Worm (Caenorhabditis elegans) whole organism, mixed stage, embryonic: Measurements from ENCODE around the gene sdpn-1.

Source experiments
- ceh-43 ChIP-seq: fragments of 200-800 bp; sonication (Bioruptor generic); optimal IDR thresholded peaks from 2 replicates; lab custom pipeline; 2018; ENCODE audit warnings: mild to moderate bottlenecking, missing genetic modification characterization, moderate library complexity, missing compliant biosample characterization
- ces-1 ChIP-seq: fragments of 150-350 bp; optimal IDR thresholded peaks from 2 replicates; lab custom pipeline; 2014; ENCODE audit warnings: missing biosample characterization, missing genetic modification reagents, missing genetic modification characterization
- elt-1 ChIP-seq: sonication (generic microtip); optimal IDR thresholded peaks from 2 replicates; lab custom pipeline; 2017; ENCODE audit warnings: missing genetic modification characterization, mild to moderate bottlenecking, missing compliant biosample characterization, antibody characterized with exemption, moderate library complexity, borderline replicate concordance; ENCODE audit not compliant: insufficient read depth
- elt-3 ChIP-seq: fragments of 150-350 bp; optimal IDR thresholded peaks from 2 replicates; lab custom pipeline; 2014; ENCODE audit warnings: missing biosample characterization, missing genetic modification characterization
- lsy-2 ChIP-seq: fragments of 150-350 bp; optimal IDR thresholded peaks from 2 replicates; lab custom pipeline; 2014; ENCODE audit warnings: missing biosample characterization, missing genetic modification characterization
- mab-5 ChIP-seq: fragments of 150-350 bp; optimal IDR thresholded peaks from 2 replicates; lab custom pipeline; 2014; ENCODE audit warnings: missing biosample characterization, missing genetic modification characterization
- nhr-12 ChIP-seq: fragments of 150-350 bp; optimal IDR thresholded peaks from 2 replicates; lab custom pipeline; 2014; ENCODE audit warnings: missing biosample characterization, missing genetic modification characterization
- nhr-28 ChIP-seq: fragments of 150-350 bp; optimal IDR thresholded peaks from 2 replicates; lab custom pipeline; 2014; ENCODE audit warnings: missing biosample characterization, missing genetic modification characterization
- snpc-4 ChIP-seq: fragments of 150-350 bp; optimal IDR thresholded peaks from 2 replicates; lab custom pipeline; 2014; ENCODE audit warnings: missing biosample characterization, missing genetic modification characterization

- TF ChIP-seq ces-1 (GFP tag; lab: Kevin White, UChicago) (peak; percentile 70), ceh-43 (GFP tag; lab: Kevin White, UChicago) (no peak), nhr-12 (no peak), elt-3 (tag; lab: Kevin White, UChicago) (no peak), mab-5 (tag; lab: Kevin White, UChicago) (no peak), snpc-4 (tag; lab: Kevin White, UChicago) (no peak), lsy-2 (no peak), elt-1 (tag; lab: Kevin White, UChicago) (no peak), nhr-28 (tag; lab: Kevin White, UChicago) (no peak)
These were observed 7.9 kb upstream of the sdpn-1 start for ce11 chrX:8005967-8006366.
